Worm (Caenorhabditis elegans) whole organism, young adult: ENCODE measurements around the gene vps-26.

ENCODE experiments used
- K12H6.12 ChIP-seq: fragments of 200-800 bp; sonication (Bioruptor generic); optimal IDR thresholded peaks from 2 replicates; lab custom pipeline; 2018; ENCODE audit warnings: mild to moderate bottlenecking, missing genetic modification characterization, missing compliant biosample characterization
- Y67H2A.10 ChIP-seq: fragments of 200-800 bp; sonication (Bioruptor generic); conservative IDR thresholded peaks from 2 replicates; pipeline ENCODE4 v1.3.6; 2022; ENCODE audit warnings: missing genetic modification reagents, missing genetic modification characterization, missing compliant biosample characterization
- Y95B8A.8 ChIP-seq: fragments of 200-800 bp; sonication (Bioruptor generic); IDR thresholded peaks from 2 replicates; pipeline ENCODE4 v1.3.6; 2022; ENCODE audit warnings: missing genetic modification reagents, missing genetic modification characterization, missing compliant biosample characterization
- ccch-3 ChIP-seq: fragments of 200-800 bp; sonication (Bioruptor generic); optimal IDR thresholded peaks from 2 replicates; lab custom pipeline; 2018; ENCODE audit warnings: mild to moderate bottlenecking, missing genetic modification characterization, missing compliant biosample characterization
- lsy-27 ChIP-seq: sonication (generic microtip); optimal IDR thresholded peaks from 2 replicates; lab custom pipeline; 2017; ENCODE audit warnings: missing genetic modification characterization, mild to moderate bottlenecking, missing compliant biosample characterization, antibody characterized with exemption, missing genotype, borderline replicate concordance; ENCODE audit not compliant: insufficient read depth
- pha-4 ChIP-seq: fragments of 150-350 bp; sonication (generic microtip); optimal IDR thresholded peaks from 2 replicates; lab custom pipeline; 2014; ENCODE audit warnings: missing biosample characterization, missing genetic modification reagents, missing genetic modification characterization
- zfh-2 ChIP-seq: fragments of 200-800 bp; sonication (Bioruptor generic); conservative IDR thresholded peaks from 2 replicates; pipeline ENCODE4 v1.3.6; 2022; ENCODE audit warnings: missing genetic modification reagents, missing genetic modification characterization, missing compliant biosample characterization
- ztf-26 ChIP-seq: sonication (generic microtip); optimal IDR thresholded peaks from 2 replicates; lab custom pipeline; 2017; ENCODE audit warnings: missing genetic modification characterization, missing compliant biosample characterization

ce11 chrIV:9333007-9333406 is 8.6 kb downstream of the vps-26 start:
- TF ChIP-seq zfh-2 (GFP tag; lab: Robert Waterston, UW) = no peak
- no peak for TF ChIP-seq pha-4 (tag; lab: Kevin White, UChicago)
- no peak for TF ChIP-seq ztf-26 (tag; lab: Kevin White, UChicago)
- TF ChIP-seq Y67H2A.10 = no peak
- TF ChIP-seq Y95B8A.8 (GFP tag; lab: Robert Waterston, UW) = no peak
- no peak for TF ChIP-seq ccch-3 (GFP tag; lab: Kevin White, UChicago)
- TF ChIP-seq lsy-27 = no peak
- no peak for TF ChIP-seq K12H6.12 (tag; lab: Kevin White, UChicago)
